Worm (Caenorhabditis elegans) whole organism, midembryonic: ENCODE data around the gene spp-14.

Experiments used
- T22C8.4 ChIP-seq: fragments of 200-800 bp; sonication (Bioruptor generic); IDR thresholded peaks from 2 replicates; pipeline ENCODE4 v1.3.6; 2022; ENCODE audit warnings: missing genetic modification characterization, missing compliant biosample characterization
- tab-1 ChIP-seq: fragments of 200-800 bp; sonication (Bioruptor generic); IDR thresholded peaks from 2 replicates; pipeline ENCODE4 v1.3.6; 2022; ENCODE audit warnings: missing genetic modification characterization, missing compliant biosample characterization

- TF ChIP-seq tab-1 (GFP tag; lab: Robert Waterston, UW) (no peak), T22C8.4 (GFP tag; lab: Robert Waterston, UW) (no peak)
These were observed 47.2 kb upstream of the spp-14 start for ce11 chrX:7678437-7679139.
